Worm (Caenorhabditis elegans) whole organism, L3 larva: ENCODE data around the gene tbb-2.
A peak's percentile ranks its signal among the peaks of the same experiment; 100 is the strongest.

Source experiments
- R02D3.7 ChIP-seq: fragments of 150-350 bp; optimal IDR thresholded peaks from 2 replicates; lab custom pipeline; 2014; ENCODE audit warnings: missing biosample characterization, missing genetic modification characterization
- ZK546.5 ChIP-seq: sonication (generic microtip); optimal IDR thresholded peaks from 2 replicates; lab custom pipeline; 2017; ENCODE audit warnings: missing biosample characterization, missing genetic modification characterization
- ama-1 ChIP-seq: fragments of 150-350 bp; optimal IDR thresholded peaks from 2 replicates; lab custom pipeline; 2018
- egl-27 ChIP-seq: sonication (generic microtip); optimal IDR thresholded peaks from 4 replicates; lab custom pipeline; 2017; ENCODE audit warnings: missing biosample characterization, missing genetic modification reagents, missing genetic modification characterization
- egl-5 ChIP-seq: fragments of 150-350 bp; optimal IDR thresholded peaks from 2 replicates; lab custom pipeline; 2017; ENCODE audit warnings: missing biosample characterization, missing genetic modification reagents, missing genetic modification characterization, inconsistent platforms
- elt-1 ChIP-seq: fragments of 150-350 bp; optimal IDR thresholded peaks from 2 replicates; lab custom pipeline; 2014; ENCODE audit warnings: missing biosample characterization, missing genetic modification characterization
- elt-2 ChIP-seq: sonication (generic microtip); optimal IDR thresholded peaks from 2 replicates; lab custom pipeline; 2016; ENCODE audit warnings: missing genetic modification reagents, mild to moderate bottlenecking, missing genetic modification characterization, missing compliant biosample characterization
- fkh-10 ChIP-seq: sonication (generic microtip); optimal IDR thresholded peaks from 2 replicates; lab custom pipeline; 2017; ENCODE audit warnings: missing biosample characterization, missing genetic modification reagents, missing genetic modification characterization
- fkh-2 ChIP-seq: fragments of 150-350 bp; optimal IDR thresholded peaks from 2 replicates; lab custom pipeline; 2014; ENCODE audit warnings: missing biosample characterization, missing genetic modification reagents, missing genetic modification characterization
- fos-1 ChIP-seq: fragments of 150-350 bp; optimal IDR thresholded peaks from 2 replicates; lab custom pipeline; 2014; ENCODE audit warnings: missing biosample characterization, missing genetic modification characterization
- hmg-11 ChIP-seq: sonication (generic microtip); optimal IDR thresholded peaks from 2 replicates; lab custom pipeline; 2016; ENCODE audit warnings: missing genetic modification characterization, missing compliant biosample characterization
- jun-1 ChIP-seq: fragments of 150-350 bp; optimal IDR thresholded peaks from 2 replicates; lab custom pipeline; 2014; ENCODE audit warnings: missing biosample characterization, missing genetic modification reagents, missing genetic modification characterization
- lin-15B ChIP-seq: fragments of 150-350 bp; optimal IDR thresholded peaks from 2 replicates; lab custom pipeline; 2014; ENCODE audit warnings: missing biosample characterization, missing genetic modification characterization
- lin-39 ChIP-seq: fragments of 150-350 bp; optimal IDR thresholded peaks from 2 replicates; lab custom pipeline; 2018; ENCODE audit warnings: missing biosample characterization, missing genetic modification reagents, missing genetic modification characterization
- lsy-12 ChIP-seq: sonication (generic microtip); optimal IDR thresholded peaks from 2 replicates; lab custom pipeline; 2016; ENCODE audit warnings: mild to moderate bottlenecking, missing genetic modification characterization, missing compliant biosample characterization
- mml-1 ChIP-seq: fragments of 150-350 bp; sonication (generic microtip); optimal IDR thresholded peaks from 3 replicates; lab custom pipeline; 2014; ENCODE audit warnings: missing biosample characterization, missing genetic modification characterization
- nfya-1 ChIP-seq: sonication (generic microtip); optimal IDR thresholded peaks from 2 replicates; lab custom pipeline; 2017; ENCODE audit warnings: missing genetic modification characterization, mild to moderate bottlenecking, missing compliant biosample characterization, antibody characterized with exemption, moderate library complexity; ENCODE audit not compliant: insufficient read depth
- nhr-11 ChIP-seq: fragments of 150-350 bp; optimal IDR thresholded peaks from 2 replicates; lab custom pipeline; 2014; ENCODE audit warnings: missing biosample characterization, missing genetic modification characterization
- nhr-23 ChIP-seq: fragments of 150-350 bp; optimal IDR thresholded peaks from 2 replicates; lab custom pipeline; 2014; ENCODE audit warnings: missing biosample characterization, missing genetic modification reagents, missing genetic modification characterization
- nhr-25 ChIP-seq: sonication (generic microtip); optimal IDR thresholded peaks from 2 replicates; lab custom pipeline; 2017; ENCODE audit warnings: missing biosample characterization, missing genetic modification characterization
- nhr-43 ChIP-seq: sonication (generic microtip); optimal IDR thresholded peaks from 2 replicates; lab custom pipeline; 2016; ENCODE audit warnings: mild to moderate bottlenecking, missing genetic modification characterization, missing compliant biosample characterization; ENCODE audit not compliant: poor library complexity, severe bottlenecking
- nhr-76 ChIP-seq: fragments of 150-350 bp; sonication (generic microtip); optimal IDR thresholded peaks from 5 replicates; lab custom pipeline; 2014; ENCODE audit warnings: missing biosample characterization, missing genetic modification characterization
- pha-4 ChIP-seq: fragments of 150-350 bp; optimal IDR thresholded peaks from 2 replicates; lab custom pipeline; 2014; ENCODE audit warnings: missing biosample characterization, missing genetic modification reagents, missing genetic modification characterization
- pqm-1 ChIP-seq: fragments of 150-350 bp; optimal IDR thresholded peaks from 2 replicates; lab custom pipeline; 2017; ENCODE audit warnings: missing biosample characterization, missing genetic modification characterization, inconsistent platforms
- sea-2 ChIP-seq: fragments of 150-350 bp; sonication (generic microtip); optimal IDR thresholded peaks from 4 replicates; lab custom pipeline; 2014; ENCODE audit warnings: missing biosample characterization, missing genetic modification reagents, missing genetic modification characterization
- skn-1 ChIP-seq: fragments of 150-350 bp; optimal IDR thresholded peaks from 2 replicates; lab custom pipeline; 2014; ENCODE audit warnings: missing biosample characterization, missing genetic modification characterization
- snpc-4 ChIP-seq: fragments of 150-350 bp; optimal IDR thresholded peaks from 2 replicates; lab custom pipeline; 2014; ENCODE audit warnings: missing biosample characterization, missing genetic modification characterization
- tbx-2 ChIP-seq: sonication (generic microtip); optimal IDR thresholded peaks from 2 replicates; lab custom pipeline; 2016; ENCODE audit warnings: mild to moderate bottlenecking, missing genetic modification characterization, missing compliant biosample characterization
- unc-39 ChIP-seq: sonication (generic microtip); optimal IDR thresholded peaks from 4 replicates; lab custom pipeline; 2017; ENCODE audit warnings: missing biosample characterization, missing genetic modification characterization
- unc-62 ChIP-seq: fragments of 150-350 bp; sonication (generic microtip); optimal IDR thresholded peaks from 4 replicates; lab custom pipeline; 2014; ENCODE audit warnings: missing biosample characterization, missing genetic modification reagents, missing genetic modification characterization
- ztf-11 ChIP-seq: fragments of 150-350 bp; optimal IDR thresholded peaks from 2 replicates; lab custom pipeline; 2014; ENCODE audit warnings: missing biosample characterization, missing genetic modification characterization
- ztf-4 ChIP-seq: fragments of 150-350 bp; optimal IDR thresholded peaks from 2 replicates; lab custom pipeline; 2014; ENCODE audit warnings: missing biosample characterization, missing genetic modification characterization

The tbb-2 gene

ce11 chrIII:4058643-4059042, 41.2 kb upstream of the tbb-2 start, which contains the start of gene his-69:
Gene his-69 (minus strand): TSS chrIII:4058743.
- TF ChIP-seq nfya-1 (tag; lab: Kevin White, UChicago): no peak
- TF ChIP-seq egl-27 (tag; lab: Kevin White, UChicago): no peak
- no peak for TF ChIP-seq R02D3.7 (tag; lab: Kevin White, UChicago)
- TF ChIP-seq nhr-25: no peak
- TF ChIP-seq egl-5 (tag; lab: Kevin White, UChicago): no peak
- TF ChIP-seq skn-1 (tag; lab: Kevin White, UChicago): no peak
- no peak for TF ChIP-seq ZK546.5 (tag; lab: Kevin White, UChicago)
- no peak for TF ChIP-seq ztf-4 (tag; lab: Kevin White, UChicago)
- no peak for TF ChIP-seq lin-39 (tag; lab: Kevin White, UChicago)
- TF ChIP-seq unc-39 (tag; lab: Kevin White, UChicago): no peak
- TF ChIP-seq pqm-1: no peak
- TF ChIP-seq fkh-10 (GFP tag; lab: Kevin White, UChicago): no peak
- TF ChIP-seq unc-62 (GFP tag; lab: Kevin White, UChicago): no peak
- no peak for TF ChIP-seq ama-1 (lab: Kevin White, UChicago)
- TF ChIP-seq sea-2: no peak
- no peak for TF ChIP-seq mml-1 (tag; lab: Kevin White, UChicago)
- no peak for TF ChIP-seq elt-2
- TF ChIP-seq, all 47 proteins: peak for 0

ce11 chrIII:4057894-4058293, 40.5 kb upstream of the tbb-2 start, which contains the start of gene rcq-5:
Gene rcq-5 (minus strand): TSS chrIII:4057976.
- TF ChIP-seq mml-1 (tag; lab: Kevin White, UChicago): no peak
- TF ChIP-seq pqm-1: no peak
- no peak for TF ChIP-seq hmg-11
- peak; percentile 65 for TF ChIP-seq pha-4 (tag; lab: Kevin White, UChicago)
- no peak for TF ChIP-seq egl-27 (tag; lab: Kevin White, UChicago)
- TF ChIP-seq ztf-11: no peak
- no peak for TF ChIP-seq unc-39 (tag; lab: Kevin White, UChicago)
- TF ChIP-seq nfya-1 (tag; lab: Kevin White, UChicago): peak; percentile 36
- no peak for TF ChIP-seq R02D3.7 (tag; lab: Kevin White, UChicago)
- peak; percentile 50 for TF ChIP-seq lin-15B (tag; lab: Kevin White, UChicago)
- TF ChIP-seq nhr-43 (tag; lab: Kevin White, UChicago): no peak

- TF ChIP-seq hmg-11 (no peak), fos-1 (tag; lab: Kevin White, UChicago) (no peak), nhr-76 (tag; lab: Kevin White, UChicago) (no peak), pha-4 (tag; lab: Kevin White, UChicago) (no peak), lsy-12 (tag; lab: Kevin White, UChicago) (no peak), fkh-2 (tag; lab: Kevin White, UChicago) (no peak), ztf-4 (tag; lab: Kevin White, UChicago) (no peak), elt-1 (tag; lab: Kevin White, UChicago) (no peak), snpc-4 (tag; lab: Kevin White, UChicago) (no peak), nhr-11 (tag; lab: Kevin White, UChicago) (no peak)
Observed at ce11 chrIII:4049150-4049549, 31.7 kb upstream of the tbb-2 start.

ce11 chrIII:4039775-4040174, 22.3 kb upstream of the tbb-2 start:
- TF ChIP-seq pqm-1: peak; percentile 64
- TF ChIP-seq jun-1 (tag; lab: Kevin White, UChicago): peak; percentile 21
- TF ChIP-seq elt-2: peak; percentile 87
- TF ChIP-seq nhr-25: no peak
- TF ChIP-seq fkh-10 (GFP tag; lab: Kevin White, UChicago): no peak
- TF ChIP-seq tbx-2: no peak
- TF ChIP-seq pha-4 (tag; lab: Kevin White, UChicago): peak; percentile 66

- TF ChIP-seq nhr-23 (tag; lab: Kevin White, UChicago): peak; percentile 33
- no peak for TF ChIP-seq R02D3.7 (tag; lab: Kevin White, UChicago)
- TF ChIP-seq unc-62 (GFP tag; lab: Kevin White, UChicago): no peak
- peak; percentile 92 for TF ChIP-seq lin-39 (tag; lab: Kevin White, UChicago)
- TF ChIP-seq pha-4 (tag; lab: Kevin White, UChicago): peak; percentile 18
- no peak for TF ChIP-seq elt-1 (tag; lab: Kevin White, UChicago)
- no peak for TF ChIP-seq fkh-2 (tag; lab: Kevin White, UChicago)
- no peak for TF ChIP-seq egl-27 (tag; lab: Kevin White, UChicago)
- TF ChIP-seq nfya-1 (tag; lab: Kevin White, UChicago): peak; percentile 53
- peak; percentile 11 for TF ChIP-seq elt-2
Observed at ce11 chrIII:4037332-4037731, 19.9 kb upstream of the tbb-2 start.
